Fruit fly (Drosophila melanogaster) whole organism, wandering third instar larva: ENCODE results near the gene mor.

Experiments used
- Abd-B ChIP-seq: fragments of >200 bp; optimal IDR thresholded peaks from 2 replicates; lab custom pipeline; 2017; ENCODE audit warnings: missing biosample characterization, missing genetic modification characterization
- CG32264 ChIP-seq: fragments of 200-800 bp; sonication (Bioruptor generic); optimal IDR thresholded peaks from 2 replicates; lab custom pipeline; 2016; ENCODE audit warnings: missing biosample characterization, missing genetic modification characterization
- CG9705 ChIP-seq: fragments of 200-800 bp; sonication (Bioruptor generic); optimal IDR thresholded peaks from 2 replicates; lab custom pipeline; 2018; ENCODE audit warnings: missing biosample characterization, mild to moderate bottlenecking, missing genetic modification characterization
- CrebA ChIP-seq: fragments of 200-800 bp; sonication (Bioruptor generic); optimal IDR thresholded peaks from 2 replicates; lab custom pipeline; 2016; ENCODE audit warnings: missing biosample characterization, mild to moderate bottlenecking, missing genetic modification characterization, borderline replicate concordance
- Dfd ChIP-seq: fragments of >200 bp; optimal IDR thresholded peaks from 2 replicates; lab custom pipeline; 2017; ENCODE audit warnings: missing biosample characterization, missing genetic modification characterization
- Dif ChIP-seq: fragments of 200-275, 200-300 bp; sonication (Bioruptor generic); optimal IDR thresholded peaks from 2 replicates; lab custom pipeline; 2018; ENCODE audit warnings: missing biosample characterization, missing genetic modification characterization; ENCODE audit not compliant: partially characterized antibody
- GATAd ChIP-seq: sonication (Bioruptor generic); optimal IDR thresholded peaks from 2 replicates; lab custom pipeline; 2016; ENCODE audit warnings: missing biosample characterization, missing genetic modification characterization
- HLH106 ChIP-seq: fragments of 200-800 bp; optimal IDR thresholded peaks from 3 replicates; lab custom pipeline; 2019; ENCODE audit warnings: missing biosample characterization, mild to moderate bottlenecking, missing genetic modification characterization, moderate library complexity
- Hnf4 ChIP-seq: fragments of 200-800 bp; sonication (Bioruptor generic); optimal IDR thresholded peaks from 2 replicates; lab custom pipeline; 2016; ENCODE audit warnings: missing biosample characterization, mild to moderate bottlenecking, missing genetic modification characterization
- Hr78 ChIP-seq: fragments of >200 bp; optimal IDR thresholded peaks from 2 replicates; lab custom pipeline; 2017; ENCODE audit warnings: missing biosample characterization, missing genetic modification characterization
- Hr83 ChIP-seq: fragments of 200-300 bp; sonication (Bioruptor generic); optimal IDR thresholded peaks from 2 replicates; lab custom pipeline; 2016; ENCODE audit warnings: missing biosample characterization, mild to moderate bottlenecking, missing genetic modification characterization, moderate library complexity; ENCODE audit not compliant: poor library complexity, severe bottlenecking
- Jra ChIP-seq: sonication (Bioruptor generic); optimal IDR thresholded peaks from 2 replicates; lab custom pipeline; 2016; ENCODE audit warnings: missing biosample characterization, missing genetic modification characterization
- Mio ChIP-seq: sonication (Bioruptor generic); optimal IDR thresholded peaks from 2 replicates; lab custom pipeline; 2016; ENCODE audit warnings: missing biosample characterization, missing genetic modification characterization
- Myc ChIP-seq: fragments of >200 bp; optimal IDR thresholded peaks from 2 replicates; lab custom pipeline; 2017
- N ChIP-seq: fragments of >200 bp; optimal IDR thresholded peaks from 2 replicates; lab custom pipeline; 2018; ENCODE audit warnings: missing biosample characterization, missing external identifiers, missing genetic modification characterization
- OdsH ChIP-seq: fragments of 200-800 bp; sonication (Bioruptor generic); optimal IDR thresholded peaks from 2 replicates; lab custom pipeline; 2016; ENCODE audit warnings: missing biosample characterization, mild to moderate bottlenecking, missing genetic modification characterization
- Rel ChIP-seq, 2 experiments: fragments of 200-800 bp; sonication (Bioruptor generic) in 1 of 2; optimal IDR thresholded peaks; 2 replicates in 1 of 2; 3 replicates in 1 of 2; lab custom pipeline; 2016 to 2019; ENCODE audit warnings: mild to moderate bottlenecking in 2 of 2, missing biosample characterization in 2 of 2, missing genetic modification characterization in 2 of 2, moderate library complexity in 1 of 2
- Sp1 ChIP-seq: fragments of 200-800 bp; sonication (Bioruptor generic); optimal IDR thresholded peaks from 3 replicates; lab custom pipeline; 2019; ENCODE audit warnings: missing biosample characterization, mild to moderate bottlenecking, missing genetic modification characterization, moderate library complexity
- Vsx2 ChIP-seq: fragments of 200-300, 225-300 bp; sonication (Bioruptor generic); optimal IDR thresholded peaks from 2 replicates; lab custom pipeline; 2018; ENCODE audit warnings: missing biosample characterization, missing genetic modification characterization; ENCODE audit not compliant: partially characterized antibody
- br ChIP-seq: fragments of 200-800 bp; sonication (Bioruptor generic); optimal IDR thresholded peaks from 2 replicates; lab custom pipeline; 2016; ENCODE audit warnings: missing biosample characterization, missing genetic modification characterization
- brk ChIP-seq: fragments of 200-800 bp; sonication (Bioruptor generic); optimal IDR thresholded peaks from 2 replicates; lab custom pipeline; 2016; ENCODE audit warnings: missing biosample characterization, mild to moderate bottlenecking, missing genetic modification characterization
- dl ChIP-seq, 2 experiments: fragments of 175-275, 200-275 bp in 1 of 2; fragments of 200-275 bp in 1 of 2; sonication (Bioruptor generic); optimal IDR thresholded peaks; lab custom pipeline; 2018; ENCODE audit warnings: mild to moderate bottlenecking in 2 of 2, missing biosample characterization in 2 of 2, missing genetic modification characterization in 2 of 2, moderate library complexity in 2 of 2; ENCODE audit not compliant: partially characterized antibody in 2 of 2, insufficient read depth in 1 of 2
- dmrt93B ChIP-seq: fragments of 200-800 bp; sonication (Bioruptor generic); optimal IDR thresholded peaks from 2 replicates; lab custom pipeline; 2018; ENCODE audit warnings: missing biosample characterization, mild to moderate bottlenecking, missing genetic modification characterization
- dsf ChIP-seq: sonication (Bioruptor generic); optimal IDR thresholded peaks from 2 replicates; lab custom pipeline; 2016; ENCODE audit warnings: missing biosample characterization, missing genetic modification characterization, borderline replicate concordance
- ey ChIP-seq: fragments of 200-800 bp; sonication (Bioruptor generic); optimal IDR thresholded peaks from 2 replicates; lab custom pipeline; 2016; ENCODE audit warnings: missing biosample characterization, missing genetic modification characterization
- foxo ChIP-seq, 2 experiments: fragments of 200-800 bp; sonication (Bioruptor generic); optimal IDR thresholded peaks; 2 replicates in 1 of 2; 3 replicates in 1 of 2; lab custom pipeline; 2016 to 2017; ENCODE audit warnings: missing biosample characterization in 2 of 2, missing genetic modification characterization in 2 of 2
- fru ChIP-seq: fragments of 200-800 bp; sonication (Bioruptor generic); optimal IDR thresholded peaks from 3 replicates; lab custom pipeline; 2016; ENCODE audit warnings: missing biosample characterization, mild to moderate bottlenecking, missing genetic modification characterization
- h ChIP-seq: fragments of 200-800 bp; sonication (Bioruptor generic); optimal IDR thresholded peaks from 3 replicates; lab custom pipeline; 2016; ENCODE audit warnings: missing biosample characterization, mild to moderate bottlenecking, missing genetic modification characterization
- jim ChIP-seq: fragments of 175-275, 200-325 bp; sonication (Bioruptor generic); optimal IDR thresholded peaks from 2 replicates; lab custom pipeline; 2016; ENCODE audit warnings: missing biosample characterization, mild to moderate bottlenecking, missing genetic modification characterization
- pan ChIP-seq: fragments of >200 bp; optimal IDR thresholded peaks from 2 replicates; lab custom pipeline; 2017
- psq ChIP-seq: fragments of 200-800 bp; sonication (Bioruptor generic); optimal IDR thresholded peaks from 3 replicates; lab custom pipeline; 2017; ENCODE audit warnings: missing biosample characterization, mild to moderate bottlenecking, missing genetic modification characterization, moderate library complexity
- rgr ChIP-seq: fragments of 200-800 bp; sonication (Bioruptor generic); optimal IDR thresholded peaks from 3 replicates; lab custom pipeline; 2016; ENCODE audit warnings: missing biosample characterization, mild to moderate bottlenecking, missing genetic modification characterization
- sage ChIP-seq: fragments of 200-800 bp; sonication (Bioruptor generic); optimal IDR thresholded peaks from 2 replicates; lab custom pipeline; 2016; ENCODE audit warnings: missing biosample characterization, mild to moderate bottlenecking, missing genetic modification characterization
- sv ChIP-seq: fragments of 200-800 bp; sonication (Bioruptor generic); optimal IDR thresholded peaks from 3 replicates; lab custom pipeline; 2016; ENCODE audit warnings: missing biosample characterization, missing genetic modification characterization
- usp ChIP-seq: fragments of >200 bp; optimal IDR thresholded peaks from 2 replicates; lab custom pipeline; 2017; ENCODE audit warnings: missing biosample characterization, missing genetic modification characterization
- woc ChIP-seq: sonication (Bioruptor generic); optimal IDR thresholded peaks from 2 replicates; lab custom pipeline; 2016; ENCODE audit warnings: missing biosample characterization, mild to moderate bottlenecking, missing genetic modification characterization

Gene mor

DNA sequence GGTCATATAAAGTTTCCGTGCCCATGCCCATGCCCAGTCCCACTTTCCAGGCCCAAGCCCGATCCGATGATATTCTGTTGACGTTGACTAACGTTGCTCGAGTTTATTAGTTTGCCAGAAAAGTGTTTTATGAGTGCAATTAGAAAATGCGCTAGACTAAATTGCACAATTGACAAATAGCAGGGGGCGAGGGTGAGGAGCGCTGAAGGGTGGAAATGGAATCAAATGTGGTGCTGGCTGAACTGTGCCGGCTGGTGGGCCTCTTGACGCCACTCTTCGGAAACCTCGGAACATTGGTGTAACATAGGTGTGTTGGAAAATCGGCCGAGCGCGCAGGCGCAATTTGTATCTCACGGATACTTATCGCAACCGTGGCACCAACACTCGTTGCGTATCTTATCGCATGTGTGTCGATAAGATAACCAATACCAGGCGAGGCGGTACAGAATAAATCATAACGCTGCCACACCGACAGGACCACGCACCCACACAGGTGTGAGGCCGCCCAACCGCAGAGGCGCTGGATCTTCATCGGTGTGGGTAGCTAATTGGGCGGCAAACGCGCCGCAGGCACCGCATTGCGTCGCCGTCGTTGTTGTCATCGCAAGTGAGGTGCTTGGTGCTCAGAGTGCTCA lies 39.1 kb upstream of the mor start:
- peak; percentile 70 for TF ChIP-seq Vsx2 (GFP tag; lab: Kevin White, UChicago)
- peak; percentile 12 for TF ChIP-seq Sp1
- TF ChIP-seq sage (GFP tag; lab: Kevin White, UChicago) = no peak
- TF ChIP-seq psq (GFP tag; lab: Kevin White, UChicago) = no peak
- peak in 1 of 2 experiments; percentile 24 for TF ChIP-seq dl (GFP tag; optimal IDR thresholded peaks at IDR 0.05; lab: Kevin White, UChicago; ENCODE audit: insufficient read depth in 1 of 2, partially characterized antibody in 2 of 2)
- TF ChIP-seq h (GFP tag; lab: Kevin White, UChicago) = peak; percentile 54
- TF ChIP-seq Rel (GFP tag; optimal IDR thresholded peaks at IDR 0.05; lab: Kevin White, UChicago) = no peak
- peak; percentile 63 for TF ChIP-seq Rel (tag; optimal IDR thresholded peaks at IDR 0.05; lab: Kevin White, UChicago)
- TF ChIP-seq br (GFP tag; lab: Kevin White, UChicago) = peak; percentile 38
- peak; percentile 39 for TF ChIP-seq N
- TF ChIP-seq Jra (GFP tag; lab: Kevin White, UChicago) = peak; percentile 18

DNA sequence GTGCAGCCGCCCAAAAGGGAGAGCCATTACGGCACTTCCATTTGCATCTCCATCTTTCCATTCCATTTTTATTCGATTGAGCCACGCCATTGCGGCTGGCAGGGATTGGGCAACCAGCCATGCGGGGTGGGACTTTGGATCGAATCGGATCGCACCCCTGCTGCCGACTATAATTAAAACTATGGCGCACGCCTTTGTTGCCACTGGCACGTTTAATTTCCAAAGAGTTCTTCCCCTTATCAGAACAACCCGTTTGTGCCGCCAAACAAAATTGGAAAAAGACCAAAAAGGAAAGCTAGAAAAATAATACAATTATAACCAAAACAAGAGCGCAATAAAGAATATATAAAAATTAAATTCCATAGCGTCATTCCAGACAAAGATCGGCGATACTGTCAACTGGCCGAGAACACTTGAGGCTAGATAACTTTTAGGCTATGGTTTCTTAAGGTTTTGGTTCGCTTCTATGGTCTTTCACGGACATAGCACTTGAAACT lies 37.3 kb upstream of the mor start:
- TF ChIP-seq Mio (no peak), br (GFP tag; lab: Kevin White, UChicago) (peak; percentile 63), Sp1 (no peak), brk (no peak), OdsH (GFP tag; lab: Kevin White, UChicago) (no peak), dmrt93B (GFP tag; lab: Kevin White, UChicago) (no peak), jim (GFP tag; lab: Kevin White, UChicago) (no peak), CrebA (peak; percentile 12), fru (no peak), psq (GFP tag; lab: Kevin White, UChicago) (no peak), woc (GFP tag; lab: Kevin White, UChicago) (no peak), GATAd (GFP tag; lab: Kevin White, UChicago) (no peak), Hr83 (no peak), Hr78 (GFP tag; lab: Kevin White, UChicago) (no peak), Dif (no peak), Jra (GFP tag; lab: Kevin White, UChicago) (no peak), pan (lab: Kevin White, UChicago) (no peak), Myc (lab: Kevin White, UChicago) (no peak), h (GFP tag; lab: Kevin White, UChicago) (peak; percentile 48), foxo (GFP tag; optimal IDR thresholded peaks at IDR 0.05; lab: Kevin White, UChicago) (no peak), sv (no peak), CG32264 (GFP tag; lab: Kevin White, UChicago) (no peak), Rel (GFP tag; optimal IDR thresholded peaks at IDR 0.05; lab: Kevin White, UChicago) (no peak), Rel (tag; optimal IDR thresholded peaks at IDR 0.05; lab: Kevin White, UChicago) (peak; percentile 80), usp (GFP tag; lab: Kevin White, UChicago) (no peak), Abd-B (no peak), CG9705 (GFP tag; lab: Kevin White, UChicago) (no peak), rgr (GFP tag; lab: Kevin White, UChicago) (no peak), N (no peak), dl (GFP tag; optimal IDR thresholded peaks at IDR 0.05; lab: Kevin White, UChicago; ENCODE audit: insufficient read depth in 1 of 2, partially characterized antibody in 2 of 2) (no peak), Vsx2 (GFP tag; lab: Kevin White, UChicago) (no peak), sage (GFP tag; lab: Kevin White, UChicago) (no peak), ey (GFP tag; lab: Kevin White, UChicago) (no peak), Hnf4 (GFP tag; lab: Kevin White, UChicago) (no peak), HLH106 (no peak)

DNA sequence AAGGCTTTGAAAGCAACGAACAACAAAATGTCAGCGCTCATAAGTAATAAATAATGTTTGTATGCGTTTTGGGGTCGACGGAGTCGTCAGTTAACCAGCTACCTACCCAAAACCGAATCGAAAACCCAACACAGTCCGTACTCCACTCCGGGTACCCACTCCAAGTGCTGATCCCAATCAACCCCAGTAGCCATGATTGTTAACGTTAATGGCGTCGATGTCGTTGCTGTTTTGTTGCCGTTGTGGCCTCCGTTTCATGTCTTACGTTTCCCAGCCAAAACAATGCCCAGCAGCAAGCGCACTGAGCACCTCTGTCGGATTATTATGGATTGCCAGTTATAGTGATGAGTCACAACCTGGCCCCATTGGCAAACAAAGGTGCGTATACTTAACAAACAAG lies 36.3 kb upstream of the mor start, which contains the start of gene GATAe:
GATAe (plus strand) TSS at position 76 of the 400 bp plus-strand sequence.
- no peak for TF ChIP-seq HLH106
- TF ChIP-seq CG9705 (GFP tag; lab: Kevin White, UChicago) = no peak
- TF ChIP-seq rgr (GFP tag; lab: Kevin White, UChicago) = peak; percentile 14
- peak; percentile 13 for TF ChIP-seq br (GFP tag; lab: Kevin White, UChicago)
- no peak for TF ChIP-seq Dfd
- no peak for TF ChIP-seq Rel (GFP tag; optimal IDR thresholded peaks at IDR 0.05; lab: Kevin White, UChicago)
- peak; percentile 47 for TF ChIP-seq Rel (tag; optimal IDR thresholded peaks at IDR 0.05; lab: Kevin White, UChicago)
- TF ChIP-seq fru = peak; percentile 19
- TF ChIP-seq h (GFP tag; lab: Kevin White, UChicago) = peak; percentile 40
- peak; percentile 34 for TF ChIP-seq Hnf4 (GFP tag; lab: Kevin White, UChicago)
- peak; percentile 21 for TF ChIP-seq Jra (GFP tag; lab: Kevin White, UChicago)
- no peak for TF ChIP-seq CG32264 (GFP tag; lab: Kevin White, UChicago)
- TF ChIP-seq dsf (GFP tag; lab: Kevin White, UChicago) = no peak
- TF ChIP-seq, all 38 proteins: peak for 7
